Worm (Caenorhabditis elegans): ENCODE measurements around the gene zip-8.

DNA sequence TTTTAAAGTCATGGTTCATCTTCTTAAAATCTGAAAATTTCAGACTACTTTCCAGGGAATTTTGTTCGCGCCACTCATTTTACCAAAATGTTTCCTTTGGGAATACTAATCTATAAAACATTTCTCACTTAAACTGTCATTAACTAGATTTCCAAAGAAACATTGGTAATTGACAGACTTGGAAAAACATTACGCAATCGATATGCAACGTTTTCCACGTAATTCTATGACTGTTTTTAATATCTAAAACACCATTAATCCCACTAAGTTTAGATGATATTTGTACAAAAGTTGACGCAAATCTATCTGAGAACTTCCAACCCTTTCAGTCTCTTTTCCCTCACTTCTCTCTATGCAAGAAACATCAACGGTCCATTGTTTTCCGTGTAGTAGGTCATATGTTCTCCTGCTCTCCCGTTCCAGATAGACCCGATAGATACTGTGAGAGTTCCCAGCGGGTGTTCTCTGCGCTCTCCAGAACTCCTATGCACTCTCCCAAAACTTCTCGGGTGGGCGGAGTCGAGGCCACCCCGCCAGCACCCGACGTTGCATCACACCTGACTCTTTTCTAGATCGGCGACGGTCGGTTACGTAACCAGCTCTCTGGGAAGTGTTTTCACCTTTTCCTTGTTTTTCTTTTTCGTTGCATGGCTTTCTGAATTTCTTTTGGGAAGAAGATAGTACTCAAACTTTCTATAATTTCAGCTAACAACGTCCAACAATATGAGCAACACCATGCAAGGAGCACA, at the start of gene zip-8:
- TF ChIP-seq lin-13 (tag; optimal IDR thresholded peaks at IDR 0.05) = no peak
- TF ChIP-seq nhr-28 (tag; optimal IDR thresholded peaks at IDR 0.05) = no peak
- no peak for TF ChIP-seq snpc-4 (tag; optimal IDR thresholded peaks at IDR 0.05)
- no peak for TF ChIP-seq lsy-2 (tag; optimal IDR thresholded peaks at IDR 0.05)
- TF ChIP-seq nhr-2 (tag; optimal IDR thresholded peaks at IDR 0.05) = no peak
- TF ChIP-seq ztf-11 (tag; optimal IDR thresholded peaks at IDR 0.05) = no peak
- no peak for TF ChIP-seq unc-62 (GFP tag; optimal IDR thresholded peaks at IDR 0.05)
- TF ChIP-seq ces-1 (GFP tag; optimal IDR thresholded peaks at IDR 0.05) = no peak
- no peak for TF ChIP-seq nhr-237 (tag; optimal IDR thresholded peaks at IDR 0.05)

Data from whole organism, mixed stage, embryonic.